Worm (Caenorhabditis elegans) whole organism, L4/young adult: Measurements from ENCODE around the gene C06E4.3.

Source experiments
- W03F9.2 ChIP-seq: fragments of 150-350 bp; optimal IDR thresholded peaks from 2 replicates; lab custom pipeline; 2014; ENCODE audit warnings: missing biosample characterization, missing genetic modification characterization
- dao-5 ChIP-seq: sonication (generic microtip); optimal IDR thresholded peaks from 2 replicates; lab custom pipeline; 2016; ENCODE audit warnings: missing genotype, missing genetic modification characterization, moderate library complexity, missing compliant biosample characterization
- him-1 ChIP-seq: sonication (generic microtip); optimal IDR thresholded peaks from 2 replicates; lab custom pipeline; 2016; ENCODE audit warnings: missing genotype, missing genetic modification reagents, missing genetic modification characterization, missing compliant biosample characterization

DNA sequence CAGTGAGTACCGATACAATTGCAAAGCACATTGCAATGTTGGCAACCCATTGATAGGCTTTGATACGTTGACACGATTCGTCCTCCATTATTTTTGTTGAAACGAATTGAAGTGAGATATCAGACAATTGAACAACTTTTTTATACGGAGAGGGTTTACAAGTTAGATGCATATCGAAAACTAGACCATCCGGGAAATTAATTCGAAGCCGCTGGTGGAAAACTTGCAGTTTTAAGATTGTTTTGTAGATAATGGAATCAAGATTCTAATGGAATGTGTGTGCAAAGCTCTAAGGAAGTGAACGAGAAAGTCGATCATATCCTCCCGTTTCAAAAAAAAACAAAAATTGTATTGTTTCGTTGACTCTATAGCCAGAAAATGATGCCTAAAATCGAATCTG, 14.1 kb upstream of the C06E4.3 start, which contains the start of gene col-114:
- TF ChIP-seq him-1 (tag; lab: Kevin White, UChicago) (no peak), dao-5 (tag; lab: Kevin White, UChicago) (no peak), W03F9.2 (tag; lab: Kevin White, UChicago) (no peak)
